Worm (Caenorhabditis elegans) whole organism, early embryonic: ENCODE data around the gene B0563.7.

Source experiments
- B0310.2 ChIP-seq: sonication (generic microtip); optimal IDR thresholded peaks from 2 replicates; lab custom pipeline; 2016; ENCODE audit warnings: mild to moderate bottlenecking, missing genetic modification characterization, missing compliant biosample characterization
- F13C5.2 ChIP-seq: sonication (generic microtip); optimal IDR thresholded peaks from 2 replicates; lab custom pipeline; 2017; ENCODE audit warnings: mild to moderate bottlenecking, missing genetic modification characterization, inconsistent platforms, missing compliant biosample characterization
- aly-1 ChIP-seq: sonication (generic microtip); optimal IDR thresholded peaks from 2 replicates; lab custom pipeline; 2016; ENCODE audit warnings: missing genetic modification characterization, missing compliant biosample characterization
- ama-1 ChIP-seq: fragments of 150-350 bp; optimal IDR thresholded peaks from 2 replicates; lab custom pipeline; 2014
- ceh-13 ChIP-seq: fragments of 200-800 bp; sonication (Bioruptor generic); optimal IDR thresholded peaks from 2 replicates; lab custom pipeline; 2018; ENCODE audit warnings: mild to moderate bottlenecking, missing genetic modification characterization, missing compliant biosample characterization
- ceh-36 ChIP-seq: sonication (generic microtip); optimal IDR thresholded peaks from 2 replicates; lab custom pipeline; 2016; ENCODE audit warnings: missing genetic modification characterization, inconsistent platforms, missing compliant biosample characterization
- ets-7 ChIP-seq: sonication (generic microtip); optimal IDR thresholded peaks from 2 replicates; lab custom pipeline; 2016; ENCODE audit warnings: missing genotype, missing genetic modification characterization, missing compliant biosample characterization
- flt-1 ChIP-seq: fragments of 200-800 bp; sonication (Bioruptor generic); IDR thresholded peaks from 2 replicates; pipeline ENCODE4 v1.3.6; 2022; ENCODE audit warnings: missing genetic modification characterization, missing compliant biosample characterization
- hmbx-1 ChIP-seq: sonication (generic microtip); optimal IDR thresholded peaks from 2 replicates; lab custom pipeline; 2016; ENCODE audit warnings: mild to moderate bottlenecking, missing genetic modification characterization, missing compliant biosample characterization
- hmg-4 ChIP-seq: fragments of 200-800 bp; sonication (Bioruptor generic); optimal IDR thresholded peaks from 2 replicates; lab custom pipeline; 2018; ENCODE audit warnings: mild to moderate bottlenecking, missing genetic modification characterization, missing compliant biosample characterization
- hnd-1 ChIP-seq: sonication (generic microtip); optimal IDR thresholded peaks from 2 replicates; lab custom pipeline; 2016; ENCODE audit warnings: missing genetic modification characterization, missing compliant biosample characterization
- pes-1 ChIP-seq: fragments of 200-800 bp; sonication (Bioruptor generic); IDR thresholded peaks from 2 replicates; pipeline ENCODE4 v1.3.6; 2022; ENCODE audit warnings: missing genetic modification reagents, missing genetic modification characterization, missing compliant biosample characterization
- scrt-1 ChIP-seq: fragments of 200-800 bp; sonication (Bioruptor generic); IDR thresholded peaks from 2 replicates; pipeline ENCODE4 v1.3.6; 2022; ENCODE audit warnings: missing genetic modification characterization, missing compliant biosample characterization
- sea-1 ChIP-seq: fragments of 200-800 bp; sonication (Bioruptor generic); conservative IDR thresholded peaks from 2 replicates; pipeline ENCODE4 v1.3.6; 2022; ENCODE audit warnings: missing genetic modification characterization, missing compliant biosample characterization
- tbx-11 ChIP-seq: fragments of 200-800 bp; sonication (Bioruptor generic); IDR thresholded peaks from 2 replicates; pipeline ENCODE4 v1.3.6; 2022; ENCODE audit warnings: missing genetic modification characterization, missing compliant biosample characterization
- tbx-37 ChIP-seq: fragments of 200-800 bp; sonication (Bioruptor generic); conservative IDR thresholded peaks from 2 replicates; pipeline ENCODE4 v1.3.6; 2022; ENCODE audit warnings: missing genetic modification reagents, missing genetic modification characterization, missing compliant biosample characterization
- tra-4 ChIP-seq: sonication (generic microtip); optimal IDR thresholded peaks from 2 replicates; lab custom pipeline; 2017; ENCODE audit warnings: missing genetic modification characterization, missing compliant biosample characterization

B0563.7 gene

ce11 chrX:9180823-9181222, 26.7 kb upstream of the B0563.7 start, which contains the start of gene Y81B9A.4:
TSS of gene Y81B9A.4 (minus strand) at chrX:9180923.
- no peak for TF ChIP-seq tbx-37 (GFP tag; lab: Robert Waterston, UW)
- TF ChIP-seq ets-7 (tag; lab: Kevin White, UChicago): no peak
- TF ChIP-seq aly-1 (tag; lab: Kevin White, UChicago): no peak
- no peak for TF ChIP-seq tbx-11 (GFP tag; lab: Robert Waterston, UW)

- TF ChIP-seq tbx-11 (GFP tag; lab: Robert Waterston, UW) (no peak), sea-1 (GFP tag; lab: Robert Waterston, UW) (no peak), aly-1 (tag; lab: Kevin White, UChicago) (no peak), tbx-37 (GFP tag; lab: Robert Waterston, UW) (no peak), pes-1 (GFP tag; lab: Robert Waterston, UW) (no peak)
Observed at ce11 chrX:9174409-9174808, 20.3 kb upstream of the B0563.7 start, which contains the start of gene B0563.8. TSS of gene B0563.8 (minus strand) at chrX:9174509.

ce11 chrX:9172733-9173132, 18.6 kb upstream of the B0563.7 start:
- TF ChIP-seq scrt-1 (GFP tag; lab: Robert Waterston, UW): no peak
- TF ChIP-seq tra-4 (tag; lab: Kevin White, UChicago): no peak
- TF ChIP-seq ceh-36: no peak
- TF ChIP-seq ama-1 (lab: Kevin White, UChicago): no peak

ce11 chrX:9172278-9172677, 18.2 kb upstream of the B0563.7 start, which contains the start of gene B0563.18:
TSS of gene B0563.18 (plus strand) at chrX:9172578.
- TF ChIP-seq aly-1 (tag; lab: Kevin White, UChicago) (no peak), scrt-1 (GFP tag; lab: Robert Waterston, UW) (no peak), sea-1 (GFP tag; lab: Robert Waterston, UW) (no peak), B0310.2 (no peak), tra-4 (tag; lab: Kevin White, UChicago) (no peak), ets-7 (tag; lab: Kevin White, UChicago) (no peak), pes-1 (GFP tag; lab: Robert Waterston, UW) (no peak), tbx-37 (GFP tag; lab: Robert Waterston, UW) (no peak), tbx-11 (GFP tag; lab: Robert Waterston, UW) (no peak), hmbx-1 (tag; lab: Kevin White, UChicago) (no peak), ceh-36 (no peak), flt-1 (GFP tag; lab: Robert Waterston, UW) (no peak), hnd-1 (tag; lab: Kevin White, UChicago) (no peak), F13C5.2 (tag; lab: Kevin White, UChicago) (no peak)

DNA sequence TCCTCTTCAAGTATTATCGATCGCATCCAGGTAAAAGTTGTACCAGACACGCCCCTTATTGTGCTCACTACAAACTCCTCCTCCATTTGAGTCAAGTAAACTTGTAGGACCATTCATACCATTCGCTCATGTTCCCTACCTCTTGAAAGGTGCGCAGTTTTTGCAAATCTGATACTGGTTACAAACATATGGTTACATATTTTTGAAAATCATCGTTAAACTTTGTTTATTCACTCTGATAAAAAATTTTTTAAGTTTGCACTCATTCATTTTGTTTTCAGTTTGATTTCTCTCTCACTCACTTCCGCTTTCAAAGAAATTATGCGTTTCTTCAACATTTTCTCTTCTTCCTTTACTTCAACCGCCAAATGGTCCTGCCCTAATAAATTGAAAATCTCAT, 17.1 kb upstream of the B0563.7 start, which contains the start of gene B0563.1:
B0563.1 (plus strand) TSS at position 301 of the 400 bp plus-strand sequence.
- TF ChIP-seq ama-1 (lab: Kevin White, UChicago): no peak
- no peak for TF ChIP-seq tbx-11 (GFP tag; lab: Robert Waterston, UW)
- no peak for TF ChIP-seq F13C5.2 (tag; lab: Kevin White, UChicago)
- no peak for TF ChIP-seq ceh-13
- TF ChIP-seq hmbx-1 (tag; lab: Kevin White, UChicago): no peak
- TF ChIP-seq scrt-1 (GFP tag; lab: Robert Waterston, UW): no peak
- no peak for TF ChIP-seq tbx-37 (GFP tag; lab: Robert Waterston, UW)
- no peak for TF ChIP-seq flt-1 (GFP tag; lab: Robert Waterston, UW)
- TF ChIP-seq ceh-36: no peak
- TF ChIP-seq sea-1 (GFP tag; lab: Robert Waterston, UW): no peak
- TF ChIP-seq hmg-4 (GFP tag; lab: Kevin White, UChicago): no peak
- no peak for TF ChIP-seq ets-7 (tag; lab: Kevin White, UChicago)
- TF ChIP-seq hnd-1 (tag; lab: Kevin White, UChicago): no peak
- no peak for TF ChIP-seq pes-1 (GFP tag; lab: Robert Waterston, UW)

DNA sequence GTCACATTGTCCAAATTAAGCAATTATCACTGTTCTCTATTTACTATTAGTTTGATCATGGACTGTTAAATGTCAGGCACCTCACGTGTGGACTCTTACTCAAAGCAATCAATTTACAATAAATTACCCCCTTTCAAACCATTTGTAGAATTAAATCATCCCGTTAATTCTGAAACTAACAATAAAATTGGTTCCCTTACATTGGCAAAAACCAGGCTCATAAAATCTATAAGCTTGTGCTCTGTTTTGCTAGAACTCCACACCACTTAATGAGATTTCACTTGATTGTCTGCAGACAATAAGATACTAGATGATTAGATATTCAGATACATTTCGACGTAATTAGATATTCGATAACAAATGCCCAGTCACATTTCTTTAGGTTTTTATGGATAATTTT, 15.9 kb upstream of the B0563.7 start:
- no peak for TF ChIP-seq hmbx-1 (tag; lab: Kevin White, UChicago)
- TF ChIP-seq scrt-1 (GFP tag; lab: Robert Waterston, UW): no peak
- no peak for TF ChIP-seq tbx-11 (GFP tag; lab: Robert Waterston, UW)
- TF ChIP-seq ceh-36: no peak
- TF ChIP-seq B0310.2: no peak
- TF ChIP-seq ama-1 (lab: Kevin White, UChicago): no peak
- no peak for TF ChIP-seq sea-1 (GFP tag; lab: Robert Waterston, UW)
- TF ChIP-seq F13C5.2 (tag; lab: Kevin White, UChicago): no peak
- no peak for TF ChIP-seq tbx-37 (GFP tag; lab: Robert Waterston, UW)
- no peak for TF ChIP-seq hmg-4 (GFP tag; lab: Kevin White, UChicago)
- no peak for TF ChIP-seq flt-1 (GFP tag; lab: Robert Waterston, UW)
- no peak for TF ChIP-seq ets-7 (tag; lab: Kevin White, UChicago)
- TF ChIP-seq hnd-1 (tag; lab: Kevin White, UChicago): no peak
- no peak for TF ChIP-seq tra-4 (tag; lab: Kevin White, UChicago)
- TF ChIP-seq aly-1 (tag; lab: Kevin White, UChicago): no peak
- TF ChIP-seq ceh-13: no peak
- no peak for TF ChIP-seq pes-1 (GFP tag; lab: Robert Waterston, UW)

DNA sequence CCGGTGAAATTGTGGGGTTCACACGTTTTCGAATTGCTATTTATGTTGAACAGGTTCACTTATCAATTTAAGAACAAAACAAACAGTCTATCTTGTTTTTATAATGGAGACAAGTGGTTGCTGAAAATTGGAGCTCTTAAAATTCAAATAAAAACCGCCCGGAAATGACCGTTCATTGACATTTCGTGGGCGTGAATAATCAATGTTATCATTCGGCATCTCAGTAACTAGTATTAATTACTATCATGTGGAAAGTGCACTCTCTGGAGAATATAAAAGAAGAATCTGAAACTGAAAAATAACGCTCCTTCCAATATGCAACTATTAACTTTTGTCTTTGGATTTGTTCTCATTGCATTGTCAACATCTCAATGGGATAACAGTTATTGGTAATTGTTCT, 14.1 kb upstream of the B0563.7 start, which contains the start of gene B0563.9:
B0563.9 (plus strand) TSS at position 301 of the 400 bp plus-strand sequence.
- TF ChIP-seq aly-1 (tag; lab: Kevin White, UChicago): no peak
- no peak for TF ChIP-seq hmg-4 (GFP tag; lab: Kevin White, UChicago)
- no peak for TF ChIP-seq sea-1 (GFP tag; lab: Robert Waterston, UW)

- no peak for TF ChIP-seq tbx-37 (GFP tag; lab: Robert Waterston, UW)
- no peak for TF ChIP-seq pes-1 (GFP tag; lab: Robert Waterston, UW)
- no peak for TF ChIP-seq ama-1 (lab: Kevin White, UChicago)
- no peak for TF ChIP-seq tbx-11 (GFP tag; lab: Robert Waterston, UW)
- no peak for TF ChIP-seq sea-1 (GFP tag; lab: Robert Waterston, UW)
Observed at ce11 chrX:9166921-9167320, 12.8 kb upstream of the B0563.7 start, which contains the start of gene B0563.10. TSS of gene B0563.10 (minus strand) at chrX:9167245.
